Fruit fly (Drosophila melanogaster) S2 (cell line): Measurements from ENCODE around the gene CG17597.

Experiments used
- CG8478 ChIP-seq: fragments of >200 bp; optimal IDR thresholded peaks from 2 replicates; lab custom pipeline; 2018
- CTCF ChIP-seq, 2 experiments: fragments of >200 bp; optimal IDR thresholded peaks; 2 replicates each; lab custom pipeline; 2018

dm6 chr2L:18793243-18793642, 37.7 kb downstream of the CG17597 start:
- no peak for TF ChIP-seq CTCF (optimal IDR thresholded peaks at IDR 0.05; lab: Kevin White, UChicago)
- no peak for TF ChIP-seq CG8478 (lab: Kevin White, UChicago)
